Fruit fly (Drosophila melanogaster): ENCODE measurements around the gene CG17211.

The CG17211 gene

dm6 chr2L:12096396-12096813 lies 17.8 kb upstream of the CG17211 start, which contains the start of the genes CG6712 and Mt2 (continued):
- TF ChIP-seq CG10209 (GFP tag; optimal IDR thresholded peaks at IDR 0.05) (no peak), NK7.1 (GFP tag; optimal IDR thresholded peaks at IDR 0.05) (no peak), Scr (GFP tag; IDR thresholded peaks at IDR 0.05; ENCODE audit: partially characterized antibody) (no peak), HLH3B (GFP tag; IDR thresholded peaks at IDR 0.05) (no peak), Hr39 (optimal IDR thresholded peaks at IDR 0.05) (no peak), tio (GFP tag; optimal IDR thresholded peaks at IDR 0.05) (no peak), Meics (GFP tag; optimal IDR thresholded peaks at IDR 0.05) (no peak), lbe (GFP tag; optimal IDR thresholded peaks at IDR 0.05) (no peak), schlank (tag; optimal IDR thresholded peaks at IDR 0.05) (no peak), gem (tag; optimal IDR thresholded peaks at IDR 0.05) (no peak), CG16779 (GFP tag; IDR thresholded peaks at IDR 0.05) (no peak), CkIIα-i1 (GFP tag; IDR thresholded peaks at IDR 0.05) (no peak), Pdp1 (GFP tag; optimal IDR thresholded peaks at IDR 0.05) (no peak), pzg (GFP tag; optimal IDR thresholded peaks at IDR 0.05) (peak; percentile 63), CG10959 (GFP tag; IDR thresholded peaks at IDR 0.05) (no peak), sima (GFP tag; optimal IDR thresholded peaks at IDR 0.05) (no peak), Hr78 (GFP tag; optimal IDR thresholded peaks at IDR 0.05) (no peak), CG15696 (tag; optimal IDR thresholded peaks at IDR 0.05) (no peak), CG7786 (GFP tag; optimal IDR thresholded peaks at IDR 0.05) (no peak), Rx (GFP tag; IDR thresholded peaks at IDR 0.05) (no peak), slbo (GFP tag; IDR thresholded peaks at IDR 0.05) (no peak), CG8388 (GFP tag; optimal IDR thresholded peaks at IDR 0.05) (no peak), danr (GFP tag; IDR thresholded peaks at IDR 0.05) (no peak), onecut (GFP tag; IDR thresholded peaks at IDR 0.05) (0 out of 2 replicates have a peak, but pooled peaks have one; percentile 8), gcm (GFP tag; optimal IDR thresholded peaks at IDR 0.05) (no peak), unc-4 (GFP tag; IDR thresholded peaks at IDR 0.05; ENCODE audit: partially characterized antibody) (no peak), CG16813 (GFP tag; IDR thresholded peaks at IDR 0.05; ENCODE audit: partially characterized antibody) (no peak), p53 (GFP tag; optimal IDR thresholded peaks at IDR 0.05) (no peak), CG12155 (GFP tag; optimal IDR thresholded peaks at IDR 0.05) (no peak), CG15514 (GFP tag; optimal IDR thresholded peaks at IDR 0.05) (peak; percentile 8), CG4360 (GFP tag; IDR thresholded peaks at IDR 0.05) (no peak), mirr (GFP tag; optimal IDR thresholded peaks at IDR 0.05) (no peak), CoRest (tag; optimal IDR thresholded peaks at IDR 0.05) (no peak), Eip74EF (GFP tag; optimal IDR thresholded peaks at IDR 0.05) (no peak), CG7839 (tag; optimal IDR thresholded peaks at IDR 0.05) (no peak), E2f2 (GFP tag; IDR thresholded peaks at IDR 0.05) (peak; percentile 45), unpg (GFP tag; optimal IDR thresholded peaks at IDR 0.05) (no peak), ems (GFP tag; optimal IDR thresholded peaks at IDR 0.05) (peak; percentile 20), CG32532 (GFP tag; IDR thresholded peaks at IDR 0.05) (no peak), CG6854 (GFP tag; optimal IDR thresholded peaks at IDR 0.05) (no peak), CG13123 (GFP tag; optimal IDR thresholded peaks at IDR 0.05) (no peak), phol (tag; optimal IDR thresholded peaks at IDR 0.05) (peak; percentile 19), prd (optimal IDR thresholded peaks at IDR 0.05) (no peak), prd (GFP tag; IDR thresholded peaks at IDR 0.05) (peak; percentile 50), NC2β (GFP tag; optimal IDR thresholded peaks at IDR 0.05) (no peak), CG8924 (tag; optimal IDR thresholded peaks at IDR 0.05) (no peak), chinmo (GFP tag; IDR thresholded peaks at IDR 0.05; ENCODE audit: partially characterized antibody) (no peak), pnt (GFP tag; optimal IDR thresholded peaks at IDR 0.05) (no peak), Hmr (GFP tag; optimal IDR thresholded peaks at IDR 0.05) (no peak), CG8359 (GFP tag; optimal IDR thresholded peaks at IDR 0.05; ENCODE audit: borderline replicate concordance) (no peak), BEAF-32 (GFP tag; optimal IDR thresholded peaks at IDR 0.05) (peak; percentile 24)

Measured in whole organism, embryonic.